Worm (Caenorhabditis elegans) whole organism, mixed stage, embryonic: ENCODE results near the gene F38A1.6.

Source experiments
- blmp-1 ChIP-seq: fragments of 150-350 bp; optimal IDR thresholded peaks from 2 replicates; lab custom pipeline; 2014; ENCODE audit warnings: missing biosample characterization, missing genetic modification characterization
- ceh-43 ChIP-seq: fragments of 200-800 bp; sonication (Bioruptor generic); optimal IDR thresholded peaks from 2 replicates; lab custom pipeline; 2018; ENCODE audit warnings: mild to moderate bottlenecking, missing genetic modification characterization, moderate library complexity, missing compliant biosample characterization
- ceh-83 ChIP-seq: fragments of 200-800 bp; sonication (Bioruptor generic); optimal IDR thresholded peaks from 2 replicates; lab custom pipeline; 2018; ENCODE audit warnings: mild to moderate bottlenecking, missing genetic modification characterization, missing compliant biosample characterization
- ces-1 ChIP-seq: fragments of 150-350 bp; optimal IDR thresholded peaks from 2 replicates; lab custom pipeline; 2014; ENCODE audit warnings: missing biosample characterization, missing genetic modification reagents, missing genetic modification characterization
- lsy-2 ChIP-seq: fragments of 150-350 bp; optimal IDR thresholded peaks from 2 replicates; lab custom pipeline; 2014; ENCODE audit warnings: missing biosample characterization, missing genetic modification characterization
- mab-5 ChIP-seq: fragments of 150-350 bp; optimal IDR thresholded peaks from 2 replicates; lab custom pipeline; 2014; ENCODE audit warnings: missing biosample characterization, missing genetic modification characterization
- mep-1 ChIP-seq: fragments of 150-350 bp; optimal IDR thresholded peaks from 2 replicates; lab custom pipeline; 2017; ENCODE audit warnings: missing biosample characterization, missing genetic modification reagents, missing genetic modification characterization, inconsistent platforms
- nhr-12 ChIP-seq: fragments of 150-350 bp; optimal IDR thresholded peaks from 2 replicates; lab custom pipeline; 2014; ENCODE audit warnings: missing biosample characterization, missing genetic modification characterization
- nhr-237 ChIP-seq: fragments of 150-350 bp; optimal IDR thresholded peaks from 2 replicates; lab custom pipeline; 2014; ENCODE audit warnings: missing biosample characterization, missing genetic modification characterization
- nhr-28 ChIP-seq: fragments of 150-350 bp; optimal IDR thresholded peaks from 2 replicates; lab custom pipeline; 2014; ENCODE audit warnings: missing biosample characterization, missing genetic modification characterization
- nhr-76 ChIP-seq: sonication (generic microtip); optimal IDR thresholded peaks from 2 replicates; lab custom pipeline; 2017; ENCODE audit warnings: missing biosample characterization, missing genetic modification characterization
- unc-62 ChIP-seq: fragments of 150-350 bp; optimal IDR thresholded peaks from 2 replicates; lab custom pipeline; 2014; ENCODE audit warnings: missing biosample characterization, missing genetic modification reagents, missing genetic modification characterization
- zip-8 ChIP-seq: fragments of 150-350 bp; optimal IDR thresholded peaks from 2 replicates; lab custom pipeline; 2014; ENCODE audit warnings: missing biosample characterization, missing genetic modification characterization
- ztf-11 ChIP-seq: fragments of 150-350 bp; optimal IDR thresholded peaks from 2 replicates; lab custom pipeline; 2014; ENCODE audit warnings: missing biosample characterization, missing genetic modification characterization

ce11 chrIV:1261930-1262329 lies 10.3 kb downstream of the F38A1.6 start:
- TF ChIP-seq blmp-1 (tag; lab: Kevin White, UChicago) (no peak), ztf-11 (tag; lab: Kevin White, UChicago) (no peak), nhr-76 (tag; lab: Kevin White, UChicago) (no peak), nhr-237 (tag; lab: Kevin White, UChicago) (no peak), ceh-43 (GFP tag; lab: Kevin White, UChicago) (no peak), mab-5 (no peak), unc-62 (GFP tag; lab: Kevin White, UChicago) (no peak), mep-1 (no peak), ces-1 (no peak), ceh-83 (GFP tag; lab: Kevin White, UChicago) (no peak), lsy-2 (tag; lab: Kevin White, UChicago) (no peak), zip-8 (tag; lab: Kevin White, UChicago) (no peak), nhr-28 (tag; lab: Kevin White, UChicago) (no peak), nhr-12 (no peak)
